Comparison of ENCODE assay signal across 1 fruit fly cellular context in the genomic region with DNA sequence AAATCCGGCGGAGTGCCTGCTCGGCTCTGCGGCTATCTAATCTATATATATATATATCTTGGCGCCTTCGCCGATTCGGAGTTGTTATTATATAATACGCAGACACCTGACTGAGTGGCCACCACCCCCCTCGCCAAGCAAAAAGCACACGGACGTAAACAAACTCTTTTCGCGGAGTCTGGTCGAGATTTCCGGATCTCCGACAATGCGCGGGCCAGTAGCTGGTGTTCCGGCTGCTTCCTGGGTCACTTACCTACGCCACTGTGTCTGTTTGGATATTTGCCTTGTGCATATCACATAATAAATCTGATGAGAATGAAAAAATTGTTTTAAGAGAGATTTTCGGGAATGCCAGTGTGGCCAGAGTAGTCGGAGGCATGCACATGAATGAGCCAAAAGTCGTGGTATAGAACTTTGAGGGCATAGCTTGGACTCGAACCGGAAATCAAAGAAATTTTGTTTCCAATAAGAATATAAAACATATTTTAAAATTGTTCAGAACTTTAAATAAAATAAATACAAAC.
TF ChIP-seq lines count a peak whose summit lies in the region.

Gene CG5805, minus strand, starts transcription at position 380 of the 524 bp plus-strand sequence.

TF ChIP-seq in whole organism, embryonic, 481 proteins besides CTCF, POLR2A, EP300 and RAD21 (continued from another document and continues in another):
- peak; percentile 76 for TF ChIP-seq Nf-YA (GFP tag; IDR thresholded peaks at IDR 0.05; lab: Robert Waterston, UW)
- TF ChIP-seq ara (GFP tag; IDR thresholded peaks at IDR 0.05; lab: Robert Waterston, UW): peak; percentile 73
- peak; percentile 86 for TF ChIP-seq dysf (GFP tag; IDR thresholded peaks at IDR 0.05; lab: Robert Waterston, UW)
- peak; percentile 75 for TF ChIP-seq CG18764 (GFP tag; optimal IDR thresholded peaks at IDR 0.05; lab: Kevin White, UChicago)
- peak; percentile 79 for TF ChIP-seq CG11247 (GFP tag; IDR thresholded peaks at IDR 0.05; lab: Robert Waterston, UW)
- TF ChIP-seq ewg (GFP tag; optimal IDR thresholded peaks at IDR 0.05; lab: Kevin White, UChicago): peak; percentile 83
- peak; percentile 80 for TF ChIP-seq otp (GFP tag; IDR thresholded peaks at IDR 0.05; lab: Robert Waterston, UW)
- no peak for TF ChIP-seq aop (GFP tag; IDR thresholded peaks at IDR 0.05; lab: Robert Waterston, UW)
- peak; percentile 70 for TF ChIP-seq CG2678 (tag; optimal IDR thresholded peaks at IDR 0.05; lab: Kevin White, UChicago)
- peak; percentile 81 for TF ChIP-seq Xbp1 (GFP tag; optimal IDR thresholded peaks at IDR 0.05; lab: Kevin White, UChicago)
- TF ChIP-seq CG4730 (GFP tag; IDR thresholded peaks at IDR 0.05; lab: Robert Waterston, UW): peak; percentile 50; the same call in 1 of the 2 replicates
- peak; percentile 20 for TF ChIP-seq oc (tag; optimal IDR thresholded peaks at IDR 0.05; lab: Kevin White, UChicago)
- peak; percentile 58 for TF ChIP-seq slp2 (GFP tag; optimal IDR thresholded peaks at IDR 0.05; lab: Kevin White, UChicago)
- peak; percentile 85 for TF ChIP-seq CG9817 (tag; optimal IDR thresholded peaks at IDR 0.05; lab: Kevin White, UChicago)
- TF ChIP-seq CG1529 (GFP tag; optimal IDR thresholded peaks at IDR 0.05; lab: Kevin White, UChicago): peak; percentile 70
- TF ChIP-seq Ets97D (GFP tag; optimal IDR thresholded peaks at IDR 0.05; lab: Kevin White, UChicago): peak; percentile 99
- TF ChIP-seq ranshi (GFP tag; IDR thresholded peaks at IDR 0.05; lab: Robert Waterston, UW): peak; percentile 79
- peak; percentile 72 for TF ChIP-seq dmrt99B (tag; optimal IDR thresholded peaks at IDR 0.05; lab: Kevin White, UChicago)
- peak; percentile 17 for TF ChIP-seq jumu (GFP tag; optimal IDR thresholded peaks at IDR 0.05; lab: Kevin White, UChicago)
- TF ChIP-seq Dref (GFP tag; IDR thresholded peaks at IDR 0.05; lab: Robert Waterston, UW): peak; percentile 45
- peak; percentile 80 for TF ChIP-seq fd3F (GFP tag; optimal IDR thresholded peaks at IDR 0.05; lab: Kevin White, UChicago)
- TF ChIP-seq CG10267 (tag; optimal IDR thresholded peaks at IDR 0.05; lab: Kevin White, UChicago): peak; percentile 67
- peak; percentile 67 to 79 for TF ChIP-seq chif (GFP tag; optimal IDR thresholded peaks at IDR 0.05; lab: Kevin White, UChicago)
- peak; percentile 38; the same call in 1 of the 2 replicates for TF ChIP-seq CG13287 (GFP tag; IDR thresholded peaks at IDR 0.05; lab: Robert Waterston, UW; ENCODE audit: partially characterized antibody)
- TF ChIP-seq ssp (GFP tag; IDR thresholded peaks at IDR 0.05; lab: Robert Waterston, UW): peak; percentile 52; the same call in 1 of the 2 replicates
- TF ChIP-seq Antp (GFP tag; optimal IDR thresholded peaks at IDR 0.05; lab: Kevin White, UChicago): peak; percentile 21
- TF ChIP-seq Dfd (GFP tag; optimal IDR thresholded peaks at IDR 0.05; lab: Kevin White, UChicago): no peak
- TF ChIP-seq CoRest (tag; optimal IDR thresholded peaks at IDR 0.05; lab: Kevin White, UChicago): peak; percentile 86
- TF ChIP-seq CG10462 (GFP tag; optimal IDR thresholded peaks at IDR 0.05; lab: Kevin White, UChicago): peak; percentile 23
- peak; percentile 97 for TF ChIP-seq ci (GFP tag; IDR thresholded peaks at IDR 0.05; lab: Robert Waterston, UW)
- TF ChIP-seq Mrtf (GFP tag; IDR thresholded peaks at IDR 0.05; lab: Robert Waterston, UW): peak; percentile 34; the same call in 2 of the 3 replicates
- TF ChIP-seq CG31388 (GFP tag; optimal IDR thresholded peaks at IDR 0.05; lab: Kevin White, UChicago): peak; percentile 16
- TF ChIP-seq CG30403 (GFP tag; optimal IDR thresholded peaks at IDR 0.05; lab: Kevin White, UChicago): peak; percentile 67
- TF ChIP-seq gro (GFP tag; optimal IDR thresholded peaks at IDR 0.05; lab: Kevin White, UChicago): no peak
- TF ChIP-seq Mes4 (GFP tag; optimal IDR thresholded peaks at IDR 0.05; lab: Kevin White, UChicago): peak; percentile 75
- TF ChIP-seq mam (GFP tag; optimal IDR thresholded peaks at IDR 0.05; lab: Kevin White, UChicago): peak; percentile 61
- peak; percentile 54; the same call in 1 of the 2 replicates for TF ChIP-seq klu (GFP tag; IDR thresholded peaks at IDR 0.05; lab: Robert Waterston, UW)
- peak; percentile 87 for TF ChIP-seq gfzf (GFP tag; optimal IDR thresholded peaks at IDR 0.05; lab: Kevin White, UChicago)
- no peak for TF ChIP-seq fru (optimal IDR thresholded peaks at IDR 0.05; lab: Kevin White, UChicago)
- peak; percentile 65 to 87 for TF ChIP-seq dpn (GFP tag; optimal IDR thresholded peaks at IDR 0.05; lab: Kevin White, UChicago)
- peak; percentile 61 for TF ChIP-seq CG18011 (GFP tag; optimal IDR thresholded peaks at IDR 0.05; lab: Kevin White, UChicago)
- no peak for TF ChIP-seq vnd (GFP tag; IDR thresholded peaks at IDR 0.05; lab: Robert Waterston, UW; ENCODE audit: partially characterized antibody)
- peak; percentile 93 for TF ChIP-seq CG13775 (GFP tag; optimal IDR thresholded peaks at IDR 0.05; lab: Kevin White, UChicago)
- TF ChIP-seq HLH4C (GFP tag; IDR thresholded peaks at IDR 0.05; lab: Robert Waterston, UW; ENCODE audit: partially characterized antibody): no peak
- TF ChIP-seq hbn (GFP tag; IDR thresholded peaks at IDR 0.05; lab: Robert Waterston, UW; ENCODE audit: partially characterized antibody): no peak
- peak; percentile 89 for TF ChIP-seq CG7271 (tag; optimal IDR thresholded peaks at IDR 0.05; lab: Kevin White, UChicago)
- TF ChIP-seq psq (GFP tag; optimal IDR thresholded peaks at IDR 0.05; lab: Kevin White, UChicago): peak; percentile 68
- TF ChIP-seq NC2β (GFP tag; optimal IDR thresholded peaks at IDR 0.05; lab: Kevin White, UChicago): peak; percentile 81
- TF ChIP-seq tap (tag; optimal IDR thresholded peaks at IDR 0.05; lab: Kevin White, UChicago): peak; percentile 66
- peak; percentile 65 for TF ChIP-seq maf-S (GFP tag; optimal IDR thresholded peaks at IDR 0.05; lab: Kevin White, UChicago)
- peak; percentile 58 for TF ChIP-seq CG13894 (tag; optimal IDR thresholded peaks at IDR 0.05; lab: Kevin White, UChicago)
- TF ChIP-seq CG15601 (tag; optimal IDR thresholded peaks at IDR 0.05; lab: Kevin White, UChicago): peak; percentile 80
- peak; percentile 63 for TF ChIP-seq lmd (GFP tag; IDR thresholded peaks at IDR 0.05; lab: Robert Waterston, UW)
- TF ChIP-seq Lpt (GFP tag; optimal IDR thresholded peaks at IDR 0.05; lab: Kevin White, UChicago): no peak
- TF ChIP-seq cad (GFP tag; optimal IDR thresholded peaks at IDR 0.05; lab: Kevin White, UChicago): no peak
- peak; percentile 46; the same call in 1 of the 3 replicates for TF ChIP-seq CG6175 (GFP tag; IDR thresholded peaks at IDR 0.05; lab: Robert Waterston, UW)
- peak; percentile 89 for TF ChIP-seq Asciz (GFP tag; optimal IDR thresholded peaks at IDR 0.05; lab: Kevin White, UChicago)
- peak; percentile 50 for TF ChIP-seq pfk (GFP tag; optimal IDR thresholded peaks at IDR 0.05; lab: Kevin White, UChicago)
- no peak for TF ChIP-seq lov (optimal IDR thresholded peaks at IDR 0.05; lab: Kevin White, UChicago)
- TF ChIP-seq lov (GFP tag; IDR thresholded peaks at IDR 0.05; lab: Robert Waterston, UW): peak; percentile 92
- peak; percentile 81 for TF ChIP-seq mirr (GFP tag; optimal IDR thresholded peaks at IDR 0.05; lab: Kevin White, UChicago)
- TF ChIP-seq CG13296 (GFP tag; optimal IDR thresholded peaks at IDR 0.05; lab: Kevin White, UChicago): peak; percentile 89
- TF ChIP-seq danr (GFP tag; IDR thresholded peaks at IDR 0.05; lab: Robert Waterston, UW): peak; percentile 59; the same call in 1 of the 2 replicates
- no peak for TF ChIP-seq gem (tag; optimal IDR thresholded peaks at IDR 0.05; lab: Kevin White, UChicago)
- TF ChIP-seq CG12942 (GFP tag; optimal IDR thresholded peaks at IDR 0.05; lab: Kevin White, UChicago): peak; percentile 66
- 0 out of 2 replicates have a peak, but pooled peaks have one; percentile 22 for TF ChIP-seq sna (GFP tag; IDR thresholded peaks at IDR 0.05; lab: Robert Waterston, UW; ENCODE audit: partially characterized antibody)
- TF ChIP-seq unc-4 (GFP tag; IDR thresholded peaks at IDR 0.05; lab: Robert Waterston, UW; ENCODE audit: partially characterized antibody): no peak
- TF ChIP-seq Doc2 (GFP tag; IDR thresholded peaks at IDR 0.05; lab: Robert Waterston, UW): 0 out of 2 replicates have a peak, but pooled peaks have one; percentile 44
- TF ChIP-seq Hmx (GFP tag; optimal IDR thresholded peaks at IDR 0.05; lab: Kevin White, UChicago): no peak
- TF ChIP-seq CG6791 (GFP tag; IDR thresholded peaks at IDR 0.05; lab: Robert Waterston, UW; ENCODE audit: partially characterized antibody): peak; percentile 43; the same call in 2 of the 3 replicates
- TF ChIP-seq C15 (GFP tag; IDR thresholded peaks at IDR 0.05; lab: Robert Waterston, UW): peak; percentile 78; the same call in 2 of the 3 replicates
- peak; percentile 62 for TF ChIP-seq fd96Cb (tag; optimal IDR thresholded peaks at IDR 0.05; lab: Kevin White, UChicago)
- no peak for TF ChIP-seq Poxn (GFP tag; IDR thresholded peaks at IDR 0.05; lab: Robert Waterston, UW)
- TF ChIP-seq CG2116 (GFP tag; optimal IDR thresholded peaks at IDR 0.05; lab: Kevin White, UChicago): peak; percentile 90
- peak; percentile 89 for TF ChIP-seq CG17328 (GFP tag; IDR thresholded peaks at IDR 0.05; lab: Robert Waterston, UW)
- peak; percentile 76 for TF ChIP-seq pho (GFP tag; optimal IDR thresholded peaks at IDR 0.05; lab: Kevin White, UChicago)
- TF ChIP-seq Sox102F (GFP tag; optimal IDR thresholded peaks at IDR 0.05; lab: Kevin White, UChicago): peak; percentile 61
- TF ChIP-seq CG33213 (GFP tag; optimal IDR thresholded peaks at IDR 0.05; lab: Kevin White, UChicago): peak; percentile 90
- TF ChIP-seq pum (GFP tag; optimal IDR thresholded peaks at IDR 0.05; lab: Kevin White, UChicago): peak; percentile 3
- peak; percentile 81 for TF ChIP-seq CG6254 (GFP tag; optimal IDR thresholded peaks at IDR 0.05; lab: Kevin White, UChicago)
- peak; percentile 40 for TF ChIP-seq salm (tag; optimal IDR thresholded peaks at IDR 0.05; lab: Kevin White, UChicago)
- TF ChIP-seq CG10979 (tag; optimal IDR thresholded peaks at IDR 0.05; lab: Kevin White, UChicago): peak; percentile 73
- peak; percentile 63 for TF ChIP-seq jing (GFP tag; optimal IDR thresholded peaks at IDR 0.05; lab: Kevin White, UChicago)
- TF ChIP-seq B-H1 (GFP tag; IDR thresholded peaks at IDR 0.05; lab: Robert Waterston, UW): peak; percentile 54
- TF ChIP-seq CG18476 (GFP tag; optimal IDR thresholded peaks at IDR 0.05; lab: Kevin White, UChicago): peak; percentile 42
- TF ChIP-seq Hey (tag; optimal IDR thresholded peaks at IDR 0.05; lab: Kevin White, UChicago): peak; percentile 62
- peak; percentile 59 for TF ChIP-seq repo (GFP tag; optimal IDR thresholded peaks at IDR 0.05; lab: Kevin White, UChicago)
- TF ChIP-seq Med (GFP tag; lab: Kevin White, UChicago): peak; percentile 98
- peak; percentile 67 for TF ChIP-seq so (GFP tag; IDR thresholded peaks at IDR 0.05; lab: Robert Waterston, UW)
- TF ChIP-seq fd102C (GFP tag; optimal IDR thresholded peaks at IDR 0.05; lab: Kevin White, UChicago): peak; percentile 49
- TF ChIP-seq CG16863 (GFP tag; optimal IDR thresholded peaks at IDR 0.05; lab: Kevin White, UChicago): peak; percentile 58
- TF ChIP-seq twi (tag; optimal IDR thresholded peaks at IDR 0.05; lab: Kevin White, UChicago): no peak
- peak; percentile 56 for TF ChIP-seq exex (tag; optimal IDR thresholded peaks at IDR 0.05; lab: Kevin White, UChicago)
- TF ChIP-seq al (GFP tag; IDR thresholded peaks at IDR 0.05; lab: Robert Waterston, UW): peak; percentile 84
- peak; percentile 88 for TF ChIP-seq phol (tag; optimal IDR thresholded peaks at IDR 0.05; lab: Kevin White, UChicago)
- TF ChIP-seq Dp (GFP tag; optimal IDR thresholded peaks at IDR 0.05; lab: Kevin White, UChicago): peak; percentile 45
- TF ChIP-seq sisA (GFP tag; IDR thresholded peaks at IDR 0.05; lab: Robert Waterston, UW): no peak
- peak; percentile 53 for TF ChIP-seq Blimp-1 (GFP tag; optimal IDR thresholded peaks at IDR 0.05; lab: Kevin White, UChicago)
- TF ChIP-seq CG6689 (GFP tag; IDR thresholded peaks at IDR 0.05; lab: Robert Waterston, UW): peak; percentile 70
- TF ChIP-seq scrt (GFP tag; optimal IDR thresholded peaks at IDR 0.05; lab: Kevin White, UChicago): peak; percentile 81
- peak; percentile 81 for TF ChIP-seq CG7839 (tag; optimal IDR thresholded peaks at IDR 0.05; lab: Kevin White, UChicago)
- peak; percentile 25; the same call in 1 of the 3 replicates for TF ChIP-seq CG34224 (GFP tag; IDR thresholded peaks at IDR 0.05; lab: Robert Waterston, UW; ENCODE audit: partially characterized antibody)
- TF ChIP-seq HLH54F (GFP tag; optimal IDR thresholded peaks at IDR 0.05; lab: Kevin White, UChicago): peak; percentile 70
- no peak for TF ChIP-seq CG4360 (GFP tag; IDR thresholded peaks at IDR 0.05; lab: Robert Waterston, UW)
- TF ChIP-seq vfl (GFP tag; optimal IDR thresholded peaks at IDR 0.05; lab: Kevin White, UChicago): no peak
- no peak for TF ChIP-seq hb (GFP tag; IDR thresholded peaks at IDR 0.05; lab: Robert Waterston, UW; ENCODE audit: partially characterized antibody)
- TF ChIP-seq CG15514 (GFP tag; optimal IDR thresholded peaks at IDR 0.05; lab: Kevin White, UChicago): peak; percentile 92
- peak; percentile 88 for TF ChIP-seq CG17361 (GFP tag; IDR thresholded peaks at IDR 0.05; lab: Robert Waterston, UW)
- peak; percentile 69 for TF ChIP-seq grn (GFP tag; optimal IDR thresholded peaks at IDR 0.05; lab: Kevin White, UChicago)
- no peak for TF ChIP-seq CG7963 (GFP tag; IDR thresholded peaks at IDR 0.05; lab: Robert Waterston, UW; ENCODE audit: partially characterized antibody)
- TF ChIP-seq zf30C (GFP tag; optimal IDR thresholded peaks at IDR 0.05; lab: Kevin White, UChicago): no peak
- TF ChIP-seq insv (GFP tag; optimal IDR thresholded peaks at IDR 0.05; lab: Kevin White, UChicago): peak; percentile 82 to 96
- TF ChIP-seq CG1603 (tag; optimal IDR thresholded peaks at IDR 0.05; lab: Kevin White, UChicago): peak; percentile 91
- TF ChIP-seq Tbp (GFP tag; optimal IDR thresholded peaks at IDR 0.05; lab: Kevin White, UChicago): no peak
- no peak for TF ChIP-seq D (optimal IDR thresholded peaks at IDR 0.05; lab: Kevin White, UChicago)
- peak; percentile 79 for TF ChIP-seq D (GFP tag; optimal IDR thresholded peaks at IDR 0.05; lab: Kevin White, UChicago)
- peak in 1 of 2 experiments; percentile 82 for TF ChIP-seq Hr78 (GFP tag; optimal IDR thresholded peaks at IDR 0.05; lab: Kevin White, UChicago)
- peak; percentile 73 for TF ChIP-seq ems (GFP tag; optimal IDR thresholded peaks at IDR 0.05; lab: Kevin White, UChicago)
- TF ChIP-seq rib (GFP tag; IDR thresholded peaks at IDR 0.05; lab: Robert Waterston, UW): 0 out of 2 replicates have a peak, but pooled peaks have one; percentile 39
- peak; percentile 90 for TF ChIP-seq MTF-1 (GFP tag; optimal IDR thresholded peaks at IDR 0.05; lab: Kevin White, UChicago; ENCODE audit: borderline replicate concordance)
- TF ChIP-seq CG11695 (GFP tag; IDR thresholded peaks at IDR 0.05; lab: Robert Waterston, UW): peak; percentile 53; the same call in 1 of the 3 replicates
